Fruit fly (Drosophila melanogaster) whole organism, embryonic: Measurements from ENCODE around the gene EndoGI.

Experiments used
- BEAF-32 ChIP-seq: fragments of 200-800 bp; sonication (Bioruptor generic); optimal IDR thresholded peaks from 3 replicates; lab custom pipeline; 2017; ENCODE audit warnings: missing biosample characterization, missing genetic modification characterization, mild to moderate bottlenecking, moderate library complexity, missing genetic modification reagents
- Bgb ChIP-seq: fragments of 200-800 bp; sonication (Bioruptor generic); IDR thresholded peaks from 2 replicates; pipeline ENCODE4 v1.3.6; 2022; ENCODE audit warnings: missing biosample characterization, missing genetic modification characterization; ENCODE audit not compliant: partially characterized antibody
- CG10267 ChIP-seq: fragments of 200-800 bp; sonication (Bioruptor generic); optimal IDR thresholded peaks from 2 replicates; lab custom pipeline; 2018; ENCODE audit warnings: missing biosample characterization, mild to moderate bottlenecking, missing genetic modification characterization, moderate library complexity
- CG10543 ChIP-seq: fragments of 200-800 bp; sonication (Bioruptor generic); optimal IDR thresholded peaks from 3 replicates; lab custom pipeline; 2017; ENCODE audit warnings: missing biosample characterization, mild to moderate bottlenecking, missing genetic modification characterization, moderate library complexity
- CG11723 ChIP-seq: fragments of 200-800 bp; sonication (Bioruptor generic); optimal IDR thresholded peaks from 2 replicates; lab custom pipeline; 2017; ENCODE audit warnings: missing biosample characterization, mild to moderate bottlenecking, missing genetic modification characterization
- CG14667 ChIP-seq: fragments of 200-800 bp; sonication (Bioruptor generic); IDR thresholded peaks from 2 replicates; pipeline ENCODE4 v1.3.6; 2022; ENCODE audit warnings: missing biosample characterization, missing genetic modification characterization
- CG1792 ChIP-seq: fragments of 200-800 bp; sonication (Bioruptor generic); optimal IDR thresholded peaks from 2 replicates; lab custom pipeline; 2016; ENCODE audit warnings: missing biosample characterization, missing genetic modification characterization
- CG2129 ChIP-seq: fragments of 200-800 bp; sonication (Bioruptor generic); IDR thresholded peaks from 2 replicates; pipeline ENCODE4 v1.3.6; 2022; ENCODE audit warnings: missing biosample characterization, missing genetic modification characterization; ENCODE audit not compliant: partially characterized antibody
- CG31365 ChIP-seq: fragments of 200-800 bp; sonication (Bioruptor generic); optimal IDR thresholded peaks from 2 replicates; lab custom pipeline; 2018; ENCODE audit warnings: missing biosample characterization, mild to moderate bottlenecking, missing genetic modification characterization
- CG31441 ChIP-seq: fragments of 200-800 bp; sonication (Bioruptor generic); IDR thresholded peaks from 2 replicates; pipeline ENCODE4 v1.3.6; 2022; ENCODE audit warnings: missing biosample characterization, missing genetic modification characterization
- CG4282 ChIP-seq: fragments of 200-800 bp; sonication (Bioruptor generic); optimal IDR thresholded peaks from 2 replicates; lab custom pipeline; 2016; ENCODE audit warnings: missing biosample characterization, missing genetic modification characterization
- CG4328 ChIP-seq: fragments of 200-800 bp; sonication (Bioruptor generic); optimal IDR thresholded peaks from 3 replicates; lab custom pipeline; 2017; ENCODE audit warnings: missing biosample characterization, missing genetic modification reagents, missing genetic modification characterization
- CG4730 ChIP-seq: fragments of 200-800 bp; sonication (Bioruptor generic); IDR thresholded peaks from 2 replicates; pipeline ENCODE4 v1.3.6; 2022; ENCODE audit warnings: missing biosample characterization, missing genetic modification characterization
- CG4820 ChIP-seq: fragments of 200-800 bp; sonication (Bioruptor generic); optimal IDR thresholded peaks from 3 replicates; lab custom pipeline; 2016; ENCODE audit warnings: missing biosample characterization, missing genetic modification characterization
- CG6272 ChIP-seq: fragments of 200-800 bp; sonication (Bioruptor generic); IDR thresholded peaks from 2 replicates; pipeline ENCODE4 v1.3.6; 2022; ENCODE audit warnings: missing biosample characterization, missing genetic modification characterization
- CG6791 ChIP-seq: fragments of 200-800 bp; sonication (Bioruptor generic); IDR thresholded peaks from 3 replicates; pipeline ENCODE4 v1.3.6; 2022; ENCODE audit warnings: missing biosample characterization, missing genetic modification characterization; ENCODE audit not compliant: partially characterized antibody
- CG8290 ChIP-seq, 3 experiments: fragments of 200-800 bp; sonication (Bioruptor generic); optimal IDR thresholded peaks; 2 replicates each; lab custom pipeline; 2016 to 2019; ENCODE audit warnings: missing biosample characterization in 3 of 3, missing genetic modification characterization in 3 of 3, mild to moderate bottlenecking in 2 of 3, moderate library complexity in 1 of 3
- CG8924 ChIP-seq: fragments of 200-800 bp; optimal IDR thresholded peaks from 3 replicates; lab custom pipeline; 2019; ENCODE audit warnings: missing biosample characterization, mild to moderate bottlenecking, missing genetic modification characterization, moderate library complexity
- CG8944 ChIP-seq: fragments of 200-800 bp; sonication (Bioruptor generic); optimal IDR thresholded peaks from 3 replicates; lab custom pipeline; 2016; ENCODE audit warnings: missing biosample characterization, missing genetic modification characterization
- D19A ChIP-seq: fragments of 200-800 bp; optimal IDR thresholded peaks from 3 replicates; lab custom pipeline; 2019; ENCODE audit warnings: missing biosample characterization, mild to moderate bottlenecking, missing genetic modification characterization, moderate library complexity
- Dip2 ChIP-seq: fragments of 200-800 bp; sonication (Bioruptor generic); IDR thresholded peaks from 2 replicates; pipeline ENCODE4 v1.3.6; 2022; ENCODE audit warnings: missing biosample characterization, missing genetic modification characterization
- E2f2 ChIP-seq: fragments of 200-800 bp; sonication (Bioruptor generic); IDR thresholded peaks from 2 replicates; pipeline ENCODE4 v1.3.6; 2022; ENCODE audit warnings: missing biosample characterization, missing genetic modification characterization
- HLH3B ChIP-seq: fragments of 200-800 bp; sonication (Bioruptor generic); IDR thresholded peaks from 2 replicates; pipeline ENCODE4 v1.3.6; 2022; ENCODE audit warnings: missing biosample characterization, missing genetic modification characterization
- HLHmδ ChIP-seq: fragments of 200-800 bp; sonication (Bioruptor generic); optimal IDR thresholded peaks from 2 replicates; lab custom pipeline; 2018; ENCODE audit warnings: missing biosample characterization, mild to moderate bottlenecking, missing genetic modification characterization, moderate library complexity
- Hr3 ChIP-seq: fragments of 200-800 bp; sonication (Bioruptor generic); optimal IDR thresholded peaks from 3 replicates; lab custom pipeline; 2016; ENCODE audit warnings: missing biosample characterization, missing genetic modification characterization
- Kr ChIP-seq: fragments of 200-800 bp; sonication (Bioruptor generic); optimal IDR thresholded peaks from 2 replicates; lab custom pipeline; 2017; ENCODE audit warnings: missing biosample characterization, mild to moderate bottlenecking, missing genetic modification characterization
- Nf-YB ChIP-seq: fragments of 200-800 bp; sonication (Bioruptor generic); optimal IDR thresholded peaks from 3 replicates; lab custom pipeline; 2019; ENCODE audit warnings: missing biosample characterization, mild to moderate bottlenecking, missing genetic modification characterization, moderate library complexity
- Nf-YC ChIP-seq: fragments of 200-800 bp; optimal IDR thresholded peaks from 3 replicates; lab custom pipeline; 2019; ENCODE audit warnings: missing biosample characterization, mild to moderate bottlenecking, missing genetic modification characterization, moderate library complexity
- PHDP ChIP-seq: fragments of 200-800 bp; sonication (Bioruptor generic); optimal IDR thresholded peaks from 3 replicates; lab custom pipeline; 2018; ENCODE audit warnings: missing biosample characterization, mild to moderate bottlenecking, missing genetic modification characterization, moderate library complexity
- Rfx ChIP-seq: fragments of 200-800 bp; sonication (Bioruptor generic); IDR thresholded peaks from 2 replicates; pipeline ENCODE4 v1.3.6; 2022; ENCODE audit warnings: missing biosample characterization, missing genetic modification characterization
- Six4 ChIP-seq: fragments of 200-800 bp; sonication (Bioruptor generic); optimal IDR thresholded peaks from 2 replicates; lab custom pipeline; 2016; ENCODE audit warnings: missing biosample characterization, missing genetic modification characterization
- Spps ChIP-seq: fragments of 200-800 bp; sonication (Bioruptor generic); optimal IDR thresholded peaks from 2 replicates; lab custom pipeline; 2018; ENCODE audit warnings: missing biosample characterization, mild to moderate bottlenecking, missing genetic modification characterization
- Sry-β ChIP-seq: fragments of 200-800 bp; sonication (Bioruptor generic); optimal IDR thresholded peaks from 2 replicates; lab custom pipeline; 2018; ENCODE audit warnings: missing biosample characterization, mild to moderate bottlenecking, missing genetic modification characterization, moderate library complexity
- Xbp1 ChIP-seq: fragments of 200-800 bp; sonication (Bioruptor generic); optimal IDR thresholded peaks from 3 replicates; lab custom pipeline; 2016; ENCODE audit warnings: missing biosample characterization, mild to moderate bottlenecking, missing genetic modification characterization
- cas ChIP-seq: fragments of 200-800 bp; sonication (Bioruptor generic); IDR thresholded peaks from 2 replicates; pipeline ENCODE4 v1.3.6; 2022; ENCODE audit warnings: missing biosample characterization, missing genetic modification characterization
- caup ChIP-seq: fragments of 200-800 bp; sonication (Bioruptor generic); optimal IDR thresholded peaks from 3 replicates; lab custom pipeline; 2017; ENCODE audit warnings: missing biosample characterization, mild to moderate bottlenecking, missing genetic modification characterization, moderate library complexity; ENCODE audit not compliant: severe bottlenecking
- cwo ChIP-seq: fragments of 200-800 bp; sonication (Bioruptor generic); optimal IDR thresholded peaks from 3 replicates; lab custom pipeline; 2017; ENCODE audit warnings: missing biosample characterization, missing genetic modification characterization, mild to moderate bottlenecking, moderate library complexity, missing genetic modification reagents
- grn ChIP-seq: fragments of 200-800 bp; sonication (Bioruptor generic); optimal IDR thresholded peaks from 3 replicates; lab custom pipeline; 2017; ENCODE audit warnings: missing biosample characterization, missing genetic modification characterization
- gt ChIP-seq: fragments of 200-800 bp; sonication (Bioruptor generic); IDR thresholded peaks from 2 replicates; pipeline ENCODE4 v1.3.6; 2022; ENCODE audit warnings: missing biosample characterization, missing genetic modification characterization
- jing ChIP-seq: fragments of 200-800 bp; sonication (Bioruptor generic); optimal IDR thresholded peaks from 2 replicates; lab custom pipeline; 2018; ENCODE audit warnings: missing biosample characterization, mild to moderate bottlenecking, missing genetic modification characterization
- kni ChIP-seq: fragments of 200-800 bp; sonication (Bioruptor generic); optimal IDR thresholded peaks from 3 replicates; lab custom pipeline; 2017; ENCODE audit warnings: mild to moderate bottlenecking, missing biosample characterization, missing genetic modification reagents, missing genetic modification characterization
- knrl ChIP-seq: fragments of 200-800 bp; sonication (Bioruptor generic); IDR thresholded peaks from 3 replicates; pipeline ENCODE4 v1.3.6; 2022; ENCODE audit warnings: missing biosample characterization, missing genetic modification characterization; ENCODE audit not compliant: partially characterized antibody
- pan ChIP-seq, 4 experiments: fragments of >200 bp in 3 of 4; fragments of 200-800 bp in 1 of 4; sonication (Bioruptor generic) in 1 of 4; optimal IDR thresholded peaks in 3 of 4; IDR thresholded peaks in 1 of 4; 2 replicates each; pipeline versions ENCODE4 v1.3.6 to Lab custom; 2017 to 2022; ENCODE audit warnings: missing biosample characterization in 2 of 4, missing genetic modification characterization in 2 of 4, mixed read lengths in 1 of 4
- sd ChIP-seq: fragments of 200-800 bp; sonication (Bioruptor generic); optimal IDR thresholded peaks from 3 replicates; lab custom pipeline; 2018; ENCODE audit warnings: missing biosample characterization, mild to moderate bottlenecking, missing genetic modification characterization, moderate library complexity
- stc ChIP-seq: fragments of 200-800 bp; sonication (Bioruptor generic); IDR thresholded peaks from 2 replicates; pipeline ENCODE4 v1.3.6; 2022; ENCODE audit warnings: missing biosample characterization, missing genetic modification characterization
- tin ChIP-seq: fragments of 200-800 bp; sonication (Bioruptor generic); optimal IDR thresholded peaks from 3 replicates; lab custom pipeline; 2016; ENCODE audit warnings: missing biosample characterization, missing genetic modification characterization
- zfh2 ChIP-seq: fragments of 200-800 bp; sonication (Bioruptor generic); optimal IDR thresholded peaks from 2 replicates; lab custom pipeline; 2016; ENCODE audit warnings: missing biosample characterization, missing genetic modification characterization

Gene EndoGI

DNA sequence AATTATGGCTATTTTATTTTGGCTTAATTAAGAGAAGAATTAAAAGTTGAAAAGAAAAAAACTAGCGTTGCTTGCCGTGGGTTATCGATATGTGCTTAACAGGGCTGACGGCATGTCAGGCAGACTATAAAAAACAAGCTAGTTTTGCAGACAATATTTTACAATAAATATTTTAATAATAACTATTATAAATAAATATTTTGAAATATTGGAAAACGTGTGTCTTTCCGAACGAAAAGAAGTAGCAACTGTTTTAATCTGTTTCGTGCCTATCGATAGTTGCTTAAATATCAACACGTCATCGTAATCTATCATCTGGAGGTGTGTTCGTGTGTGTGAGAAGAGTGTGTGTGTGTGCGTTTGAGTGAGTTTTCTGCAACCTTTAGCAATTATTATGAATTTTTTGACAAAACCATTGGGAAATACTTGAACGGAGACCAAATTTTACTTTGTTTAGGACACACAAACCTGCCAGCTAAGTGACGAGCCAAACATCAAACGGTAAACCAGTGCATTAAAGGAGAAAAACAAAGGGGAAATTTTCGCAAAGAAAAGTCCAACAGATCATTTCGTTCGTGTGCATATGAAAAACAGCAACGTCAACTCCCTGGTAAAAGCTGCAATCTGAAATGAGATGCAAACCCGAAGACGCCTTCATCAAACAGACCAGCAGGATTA is 49.7 kb downstream of the EndoGI start, which contains the start of the genes CG5861 and Syx5:
TSS of gene CG5861 (minus strand) at position 273 of the 678 bp plus-strand sequence.
TSS of gene Syx5 (plus strand) at position 321 of the 678 bp plus-strand sequence.
- peak; percentile 21 for TF ChIP-seq CG8290 (GFP tag; optimal IDR thresholded peaks at IDR 0.05; lab: Kevin White, UChicago)
- TF ChIP-seq CG8290 (tag; optimal IDR thresholded peaks at IDR 0.05; lab: Kevin White, UChicago), result no peak
- no peak for TF ChIP-seq CG14667 (GFP tag; lab: Robert Waterston, UW)
- TF ChIP-seq knrl, result peak; percentile 88
- TF ChIP-seq Kr, result no peak
- no peak for TF ChIP-seq kni (GFP tag; lab: Kevin White, UChicago)
- no peak for TF ChIP-seq gt
- TF ChIP-seq CG4820, result peak; percentile 17
- TF ChIP-seq CG10543 (GFP tag; lab: Kevin White, UChicago), result peak; percentile 75
- TF ChIP-seq Spps (tag; lab: Kevin White, UChicago), result no peak
- TF ChIP-seq pan (optimal IDR thresholded peaks at IDR 0.05; lab: Kevin White, UChicago), result no peak
- TF ChIP-seq pan (GFP tag; optimal IDR thresholded peaks at IDR 0.05 in 1 of 2, IDR thresholded peaks at IDR 0.05 in 1 of 2), result peak in 1 of 2 experiments; percentile 50
- no peak for TF ChIP-seq HLHmδ (GFP tag; lab: Kevin White, UChicago)
- peak; percentile 77 for TF ChIP-seq CG6791 (GFP tag; lab: Robert Waterston, UW)
- TF ChIP-seq BEAF-32 (GFP tag; lab: Kevin White, UChicago), result peak; percentile 86
- peak; percentile 69; the same call in 1 of the 2 replicates for TF ChIP-seq Rfx (GFP tag; lab: Robert Waterston, UW)
- peak; percentile 51 for TF ChIP-seq caup (GFP tag; lab: Kevin White, UChicago)
- TF ChIP-seq E2f2 (GFP tag; lab: Robert Waterston, UW), result peak; percentile 54
- peak; percentile 83 for TF ChIP-seq Bgb (GFP tag; lab: Robert Waterston, UW)
- TF ChIP-seq CG2129, result peak; percentile 92
- TF ChIP-seq D19A (tag; lab: Kevin White, UChicago), result peak; percentile 46
- TF ChIP-seq Dip2 (GFP tag; lab: Robert Waterston, UW), result no peak
- peak; percentile 89 for TF ChIP-seq grn (GFP tag; lab: Kevin White, UChicago)
- peak; percentile 13 for TF ChIP-seq cwo (GFP tag; lab: Kevin White, UChicago)
- TF ChIP-seq cas, result 0 out of 2 replicates have a peak, but pooled peaks have one; percentile 27
- no peak for TF ChIP-seq jing (GFP tag; lab: Kevin White, UChicago)
- TF ChIP-seq Hr3, result peak; percentile 65
- TF ChIP-seq tin (GFP tag; lab: Kevin White, UChicago), result peak; percentile 33
- peak; percentile 57 for TF ChIP-seq PHDP
- TF ChIP-seq stc, result no peak
- TF ChIP-seq Six4 (GFP tag; lab: Kevin White, UChicago), result peak; percentile 24
- peak; percentile 52 for TF ChIP-seq CG4328 (GFP tag; lab: Kevin White, UChicago)
- no peak for TF ChIP-seq CG8944 (GFP tag; lab: Kevin White, UChicago)
- peak; percentile 87 for TF ChIP-seq Xbp1 (GFP tag; lab: Kevin White, UChicago)
- peak; percentile 75 for TF ChIP-seq Nf-YC (tag; lab: Kevin White, UChicago)
- TF ChIP-seq Nf-YB, result peak; percentile 5
- TF ChIP-seq CG11723 (GFP tag; lab: Kevin White, UChicago), result peak; percentile 25
- TF ChIP-seq CG31441 (GFP tag; lab: Robert Waterston, UW), result no peak; the same call in none of the 2 replicates
- TF ChIP-seq sd (tag; lab: Kevin White, UChicago), result peak; percentile 63
- peak; percentile 54; the same call in 1 of the 2 replicates for TF ChIP-seq CG4730 (GFP tag; lab: Robert Waterston, UW)
- TF ChIP-seq zfh2 (GFP tag; lab: Kevin White, UChicago), result peak; percentile 28
- TF ChIP-seq CG31365 (tag; lab: Kevin White, UChicago), result no peak
- no peak for TF ChIP-seq CG4282 (GFP tag; lab: Kevin White, UChicago)
- TF ChIP-seq CG1792 (GFP tag; lab: Kevin White, UChicago), result no peak
- peak; percentile 85 for TF ChIP-seq Sry-β (GFP tag; lab: Kevin White, UChicago)
- peak; percentile 40; the same call in 1 of the 2 replicates for TF ChIP-seq HLH3B (GFP tag; lab: Robert Waterston, UW)
- peak; percentile 79 for TF ChIP-seq CG8924 (tag; lab: Kevin White, UChicago)
- TF ChIP-seq CG6272 (GFP tag; lab: Robert Waterston, UW), result 0 out of 2 replicates have a peak, but pooled peaks have one; percentile 59
- peak; percentile 75 for TF ChIP-seq CG10267 (tag; lab: Kevin White, UChicago)
